Worm (Caenorhabditis elegans): Measurements from ENCODE around the gene tasp-1.
A peak's percentile ranks its signal among the peaks of the same experiment; 100 is the strongest.

Gene tasp-1

ce11 chrIII:10742382-10742860 lies 16.7 kb upstream of the tasp-1 start, which contains the start of the genes tbb-1 and rib-2 (continued):
- TF ChIP-seq rnt-1 (tag; optimal IDR thresholded peaks at IDR 0.05) (peak; percentile 54), tlp-1 (tag; optimal IDR thresholded peaks at IDR 0.05) (no peak), aha-1 (tag; optimal IDR thresholded peaks at IDR 0.05) (no peak), pag-3 (tag; optimal IDR thresholded peaks at IDR 0.05; ENCODE audit: borderline replicate concordance, insufficient read depth) (no peak), unc-98 (GFP tag; IDR thresholded peaks at IDR 0.05) (no peak), Y116A8C.19 (tag; optimal IDR thresholded peaks at IDR 0.05; ENCODE audit: borderline replicate concordance) (no peak), fkh-4 (tag; optimal IDR thresholded peaks at IDR 0.05; ENCODE audit: borderline replicate concordance) (no peak), ama-1 (optimal IDR thresholded peaks at IDR 0.05) (no peak), snpc-4 (tag; optimal IDR thresholded peaks at IDR 0.05) (peak; percentile 65), efl-1 (optimal IDR thresholded peaks at IDR 0.05) (peak; percentile 81 to 86), efl-1 (GFP tag; optimal IDR thresholded peaks at IDR 0.05 in 1 of 2) (peak; percentile 84 to 98), blmp-1 (tag; optimal IDR thresholded peaks at IDR 0.05) (peak; percentile 61), ceh-88 (GFP tag; IDR thresholded peaks at IDR 0.05) (no peak; the same call in 1 of the 2 replicates), aly-2 (tag; optimal IDR thresholded peaks at IDR 0.05) (no peak), nhr-20 (tag; optimal IDR thresholded peaks at IDR 0.05) (peak; percentile 47), efl-3 (GFP tag; optimal IDR thresholded peaks at IDR 0.05) (no peak), unc-86 (tag; optimal IDR thresholded peaks at IDR 0.05) (peak; percentile 32), alr-1 (tag; optimal IDR thresholded peaks at IDR 0.05; ENCODE audit: borderline replicate concordance) (no peak), lin-14 (GFP tag; optimal IDR thresholded peaks at IDR 0.05) (peak; percentile 85), hlh-17 (GFP tag; optimal IDR thresholded peaks at IDR 0.05; ENCODE audit: borderline replicate concordance) (no peak), jun-1 (tag; optimal IDR thresholded peaks at IDR 0.05) (peak; percentile 72), nhr-47 (tag; optimal IDR thresholded peaks at IDR 0.05) (peak; percentile 56), elt-3 (tag; optimal IDR thresholded peaks at IDR 0.05) (peak in 2 of 6 experiments; percentile 44 to 62)

- TF ChIP-seq nhr-85 (tag) (peak; percentile 62), ceh-90 (tag; optimal IDR thresholded peaks at IDR 0.05) (no peak), nhr-71 (tag; optimal IDR thresholded peaks at IDR 0.05) (peak; percentile 23), lsy-2 (tag; optimal IDR thresholded peaks at IDR 0.05) (peak in 1 of 2 experiments; percentile 1), aly-2 (tag; optimal IDR thresholded peaks at IDR 0.05) (peak; percentile 50), nhr-47 (tag; optimal IDR thresholded peaks at IDR 0.05) (no peak), efl-1 (optimal IDR thresholded peaks at IDR 0.05) (no peak), efl-1 (GFP tag; optimal IDR thresholded peaks at IDR 0.05 in 1 of 2) (peak in 1 of 2 experiments; percentile 12), ceh-63 (GFP tag; optimal IDR thresholded peaks at IDR 0.05) (no peak)
Measured at ce11 chrIII:10746406-10746807, 12.7 kb upstream of the tasp-1 start.

- no peak for TF ChIP-seq C04F5.9 (tag; optimal IDR thresholded peaks at IDR 0.05)
- peak; percentile 88 to 91 for TF ChIP-seq lin-35 (GFP tag; optimal IDR thresholded peaks at IDR 0.05)
- TF ChIP-seq irx-1 (tag; optimal IDR thresholded peaks at IDR 0.05): peak; percentile 35
- peak; percentile 46 for TF ChIP-seq rnt-1 (tag; optimal IDR thresholded peaks at IDR 0.05)
- no peak for TF ChIP-seq zag-1 (tag; optimal IDR thresholded peaks at IDR 0.05)
- TF ChIP-seq mef-2 (tag; optimal IDR thresholded peaks at IDR 0.05): no peak
- TF ChIP-seq nhr-90 (tag; optimal IDR thresholded peaks at IDR 0.05; ENCODE audit: poor library complexity): peak; percentile 19
- TF ChIP-seq mab-9 (GFP tag; IDR thresholded peaks at IDR 0.05): no peak
- TF ChIP-seq C34B4.2 (tag; optimal IDR thresholded peaks at IDR 0.05): no peak
- peak; percentile 57 for TF ChIP-seq unc-130 (tag; optimal IDR thresholded peaks at IDR 0.05)
- peak; percentile 78 for TF ChIP-seq snu-23 (GFP tag; optimal IDR thresholded peaks at IDR 0.05)
- peak; percentile 78 for TF ChIP-seq nhr-85 (tag)
- no peak for TF ChIP-seq grh-1 (GFP tag; IDR thresholded peaks at IDR 0.05)
- TF ChIP-seq ceh-82 (tag; optimal IDR thresholded peaks at IDR 0.05): peak; percentile 31 to 70 (median 35)
- TF ChIP-seq pax-3 (tag; optimal IDR thresholded peaks at IDR 0.05): no peak
- TF ChIP-seq ztf-11 (tag; optimal IDR thresholded peaks at IDR 0.05): no peak
- peak; percentile 63 for TF ChIP-seq F16B12.6 (tag; optimal IDR thresholded peaks at IDR 0.05)
- no peak for TF ChIP-seq unc-30 (tag; optimal IDR thresholded peaks at IDR 0.05)
- TF ChIP-seq aly-2 (tag; optimal IDR thresholded peaks at IDR 0.05): no peak
- no peak for TF ChIP-seq ceh-8 (GFP tag; optimal IDR thresholded peaks at IDR 0.05)
- TF ChIP-seq nhr-77 (tag; optimal IDR thresholded peaks at IDR 0.05): peak; percentile 59
- TF ChIP-seq nhr-28 (tag; optimal IDR thresholded peaks at IDR 0.05): no peak
- peak; percentile 23 for TF ChIP-seq isw-1 (GFP tag; IDR thresholded peaks at IDR 0.05)
Measured at ce11 chrIII:10747620-10748479, 11.3 kb upstream of the tasp-1 start, which contains the start of the genes ran-1 and dkc-1. TSS of gene ran-1 (minus strand) at chrIII:10747728. TSS of gene dkc-1 (plus strand) at chrIII:10748429.
